Fruit fly (Drosophila melanogaster) whole organism, embryonic: Measurements from ENCODE around the gene CG2278.

Source experiments
- CG10366 ChIP-seq: fragments of 200-800 bp; sonication (Bioruptor generic); IDR thresholded peaks from 2 replicates; pipeline ENCODE4 v1.3.6; 2022; ENCODE audit warnings: missing biosample characterization, missing genetic modification characterization
- CG10565 ChIP-seq: fragments of 200-800 bp; sonication (Bioruptor generic); optimal IDR thresholded peaks from 3 replicates; lab custom pipeline; 2016; ENCODE audit warnings: missing biosample characterization, mild to moderate bottlenecking, missing genetic modification characterization
- CG12104 ChIP-seq: fragments of 200-800 bp; sonication (Bioruptor generic); optimal IDR thresholded peaks from 3 replicates; lab custom pipeline; 2016; ENCODE audit warnings: missing biosample characterization, missing genetic modification characterization
- CG13775 ChIP-seq: fragments of 200-800 bp; sonication (Bioruptor generic); optimal IDR thresholded peaks from 3 replicates; lab custom pipeline; 2017; ENCODE audit warnings: missing biosample characterization, mild to moderate bottlenecking, missing genetic modification characterization
- CG14441 ChIP-seq: fragments of 200-800 bp; sonication (Bioruptor generic); IDR thresholded peaks from 2 replicates; pipeline ENCODE4 v1.3.6; 2022; ENCODE audit warnings: missing biosample characterization, missing genetic modification characterization
- CG17802 ChIP-seq: fragments of 200-800 bp; sonication (Bioruptor generic); optimal IDR thresholded peaks from 2 replicates; lab custom pipeline; 2018; ENCODE audit warnings: missing biosample characterization, mild to moderate bottlenecking, missing genetic modification characterization, moderate library complexity
- CG17912 ChIP-seq: fragments of 200-800 bp; sonication (Bioruptor generic); optimal IDR thresholded peaks from 2 replicates; lab custom pipeline; 2018; ENCODE audit warnings: missing biosample characterization, mild to moderate bottlenecking, missing genetic modification characterization
- CG18619 ChIP-seq: fragments of 200-800 bp; sonication (Bioruptor generic); optimal IDR thresholded peaks from 3 replicates; lab custom pipeline; 2017; ENCODE audit warnings: missing biosample characterization, mild to moderate bottlenecking, missing genetic modification characterization
- CG31224 ChIP-seq: fragments of 200-800 bp; sonication (Bioruptor generic); IDR thresholded peaks from 2 replicates; pipeline ENCODE4 v1.3.6; 2022; ENCODE audit warnings: missing biosample characterization, missing genetic modification characterization
- CG34224 ChIP-seq: fragments of 200-800 bp; sonication (Bioruptor generic); IDR thresholded peaks from 3 replicates; pipeline ENCODE4 v1.3.6; 2022; ENCODE audit warnings: missing biosample characterization, missing genetic modification characterization; ENCODE audit not compliant: partially characterized antibody
- CG4328 ChIP-seq: fragments of 200-800 bp; sonication (Bioruptor generic); optimal IDR thresholded peaks from 3 replicates; lab custom pipeline; 2017; ENCODE audit warnings: missing biosample characterization, missing genetic modification reagents, missing genetic modification characterization
- CG4424 ChIP-seq: fragments of 200-800 bp; sonication (Bioruptor generic); optimal IDR thresholded peaks from 3 replicates; lab custom pipeline; 2016; ENCODE audit warnings: missing biosample characterization, missing genetic modification characterization
- CG6654 ChIP-seq: fragments of 200-800 bp; sonication (Bioruptor generic); optimal IDR thresholded peaks from 2 replicates; lab custom pipeline; 2017; ENCODE audit warnings: missing biosample characterization, mild to moderate bottlenecking, missing genetic modification characterization
- CG7372 ChIP-seq: fragments of 200-800 bp; sonication (Bioruptor generic); IDR thresholded peaks from 2 replicates; pipeline ENCODE4 v1.3.6; 2022; ENCODE audit warnings: missing biosample characterization, missing genetic modification characterization
- CG8924 ChIP-seq: fragments of 200-800 bp; optimal IDR thresholded peaks from 3 replicates; lab custom pipeline; 2019; ENCODE audit warnings: missing biosample characterization, mild to moderate bottlenecking, missing genetic modification characterization, moderate library complexity
- CG9727 ChIP-seq: fragments of 200-800 bp; sonication (Bioruptor generic); optimal IDR thresholded peaks from 3 replicates; lab custom pipeline; 2017; ENCODE audit warnings: missing biosample characterization, mild to moderate bottlenecking, missing genetic modification characterization
- Deaf1 ChIP-seq: fragments of 200-800 bp; optimal IDR thresholded peaks from 3 replicates; lab custom pipeline; 2019; ENCODE audit warnings: missing biosample characterization, mild to moderate bottlenecking, missing genetic modification characterization, moderate library complexity
- Dip2 ChIP-seq: fragments of 200-800 bp; sonication (Bioruptor generic); IDR thresholded peaks from 2 replicates; pipeline ENCODE4 v1.3.6; 2022; ENCODE audit warnings: missing biosample characterization, missing genetic modification characterization
- Dip3 ChIP-seq: fragments of 200-800 bp; sonication (Bioruptor generic); optimal IDR thresholded peaks from 3 replicates; lab custom pipeline; 2016; ENCODE audit warnings: missing biosample characterization, missing genetic modification characterization
- Fer3 ChIP-seq: fragments of 200-800 bp; sonication (Bioruptor generic); optimal IDR thresholded peaks from 2 replicates; lab custom pipeline; 2018; ENCODE audit warnings: missing biosample characterization, mild to moderate bottlenecking, missing genetic modification characterization, moderate library complexity
- Hmx ChIP-seq: fragments of 200-800 bp; sonication (Bioruptor generic); optimal IDR thresholded peaks from 2 replicates; lab custom pipeline; 2016; ENCODE audit warnings: missing biosample characterization, missing genetic modification characterization
- Hsf ChIP-seq: fragments of 200-800 bp; sonication (Bioruptor generic); optimal IDR thresholded peaks from 3 replicates; lab custom pipeline; 2016; ENCODE audit warnings: missing biosample characterization, missing genetic modification characterization
- Jarid2 ChIP-seq: fragments of 200-800 bp; sonication (Bioruptor generic); optimal IDR thresholded peaks from 3 replicates; lab custom pipeline; 2017; ENCODE audit warnings: mild to moderate bottlenecking, missing biosample characterization, missing genetic modification reagents, missing genetic modification characterization
- MBD-R2 ChIP-seq: fragments of 200-800 bp; sonication (Bioruptor generic); IDR thresholded peaks from 2 replicates; pipeline ENCODE4 v1.3.6; 2022; ENCODE audit warnings: missing biosample characterization, missing genetic modification characterization
- Mad ChIP-seq: fragments of 200-800 bp; sonication (Bioruptor generic); optimal IDR thresholded peaks from 2 replicates; lab custom pipeline; 2016; ENCODE audit warnings: missing biosample characterization, missing genetic modification characterization
- Meics ChIP-seq: fragments of 200-800 bp; sonication (Bioruptor generic); optimal IDR thresholded peaks from 2 replicates; lab custom pipeline; 2017; ENCODE audit warnings: missing biosample characterization, mild to moderate bottlenecking, missing genetic modification characterization
- NfI ChIP-seq: fragments of 200-800 bp; sonication (Bioruptor generic); optimal IDR thresholded peaks from 3 replicates; lab custom pipeline; 2018; ENCODE audit warnings: missing biosample characterization, mild to moderate bottlenecking, missing genetic modification characterization, moderate library complexity
- Ptx1 ChIP-seq: fragments of 200-800 bp; sonication (Bioruptor generic); IDR thresholded peaks from 2 replicates; pipeline ENCODE4 v1.3.6; 2022; ENCODE audit warnings: missing biosample characterization, missing genetic modification characterization
- Usf ChIP-seq: fragments of 200-800 bp; sonication (Bioruptor generic); optimal IDR thresholded peaks from 2 replicates; lab custom pipeline; 2017; ENCODE audit warnings: missing genotype, missing biosample characterization, missing genetic modification characterization
- aop ChIP-seq: fragments of 200-800 bp; sonication (Bioruptor generic); IDR thresholded peaks from 2 replicates; pipeline ENCODE4 v1.3.6; 2022; ENCODE audit warnings: missing biosample characterization, missing genetic modification characterization
- bab2 ChIP-seq: fragments of 200-800 bp; sonication (Bioruptor generic); optimal IDR thresholded peaks from 2 replicates; lab custom pipeline; 2016; ENCODE audit warnings: missing biosample characterization, missing genetic modification characterization
- crc ChIP-seq: fragments of 200-800 bp; sonication (Bioruptor generic); optimal IDR thresholded peaks from 2 replicates; lab custom pipeline; 2016; ENCODE audit warnings: missing biosample characterization, missing genetic modification characterization
- croc ChIP-seq: fragments of 200-800 bp; sonication (Bioruptor generic); conservative IDR thresholded peaks from 3 replicates; pipeline ENCODE4 v1.3.6; 2022; ENCODE audit warnings: missing biosample characterization, missing genetic modification characterization
- dm ChIP-seq: fragments of 200-800 bp; sonication (Bioruptor generic); optimal IDR thresholded peaks from 3 replicates; lab custom pipeline; 2016; ENCODE audit warnings: missing biosample characterization, missing genetic modification characterization
- ems ChIP-seq: fragments of 200-800 bp; sonication (Bioruptor generic); optimal IDR thresholded peaks from 3 replicates; lab custom pipeline; 2016; ENCODE audit warnings: missing biosample characterization, missing genetic modification characterization
- ewg ChIP-seq: fragments of 200-800 bp; sonication (Bioruptor generic); optimal IDR thresholded peaks from 3 replicates; lab custom pipeline; 2017; ENCODE audit warnings: mild to moderate bottlenecking, missing biosample characterization, missing genetic modification reagents, missing genetic modification characterization
- grau ChIP-seq: fragments of 200-800 bp; optimal IDR thresholded peaks from 3 replicates; lab custom pipeline; 2019; ENCODE audit warnings: missing biosample characterization, mild to moderate bottlenecking, missing genetic modification characterization, moderate library complexity
- hth ChIP-seq: fragments of >200 bp; optimal IDR thresholded peaks from 2 replicates; lab custom pipeline; 2017; ENCODE audit warnings: inconsistent platforms
- ind ChIP-seq: fragments of 200-800 bp; sonication (Bioruptor generic); optimal IDR thresholded peaks from 3 replicates; lab custom pipeline; 2016; ENCODE audit warnings: missing biosample characterization, missing genetic modification characterization
- insv ChIP-seq, 2 experiments: fragments of 200-800 bp; sonication (Bioruptor generic); optimal IDR thresholded peaks; 3 replicates each; lab custom pipeline; 2016 to 2018; ENCODE audit warnings: missing biosample characterization in 2 of 2, missing genetic modification characterization in 2 of 2
- kah ChIP-seq: fragments of 200-800 bp; sonication (Bioruptor generic); optimal IDR thresholded peaks from 2 replicates; lab custom pipeline; 2018; ENCODE audit warnings: missing biosample characterization, mild to moderate bottlenecking, missing genetic modification characterization
- lab ChIP-seq: fragments of 200-800 bp; sonication (Bioruptor generic); optimal IDR thresholded peaks from 3 replicates; lab custom pipeline; 2017; ENCODE audit warnings: missing biosample characterization, missing genetic modification characterization, mild to moderate bottlenecking, moderate library complexity, missing genetic modification reagents
- lilli ChIP-seq: fragments of 200-800 bp; sonication (Bioruptor generic); optimal IDR thresholded peaks from 3 replicates; lab custom pipeline; 2016; ENCODE audit warnings: missing biosample characterization, missing genetic modification characterization
- mirr ChIP-seq: fragments of 200-800 bp; sonication (Bioruptor generic); optimal IDR thresholded peaks from 3 replicates; lab custom pipeline; 2018; ENCODE audit warnings: missing biosample characterization, mild to moderate bottlenecking, missing genetic modification characterization
- nerfin-2 ChIP-seq: fragments of 200-800 bp; sonication (Bioruptor generic); IDR thresholded peaks from 2 replicates; pipeline ENCODE4 v1.3.6; 2022; ENCODE audit warnings: missing biosample characterization, missing genetic modification characterization; ENCODE audit not compliant: partially characterized antibody
- org-1 ChIP-seq: fragments of 200-800 bp; sonication (Bioruptor generic); optimal IDR thresholded peaks from 2 replicates; lab custom pipeline; 2017; ENCODE audit warnings: missing biosample characterization, missing genetic modification characterization
- peb ChIP-seq: fragments of 200-800 bp; sonication (Bioruptor generic); IDR thresholded peaks from 2 replicates; pipeline ENCODE4 v1.3.6; 2022; ENCODE audit warnings: missing biosample characterization, missing genetic modification characterization
- phol ChIP-seq: fragments of 200-800 bp; sonication (Bioruptor generic); optimal IDR thresholded peaks from 3 replicates; lab custom pipeline; 2018; ENCODE audit warnings: missing biosample characterization, mild to moderate bottlenecking, missing genetic modification characterization, moderate library complexity
- sisA ChIP-seq: fragments of 200-800 bp; sonication (Bioruptor generic); IDR thresholded peaks from 2 replicates; pipeline ENCODE4 v1.3.6; 2022; ENCODE audit warnings: missing biosample characterization, missing genetic modification characterization
- tna ChIP-seq: fragments of 200-800 bp; sonication (Bioruptor generic); IDR thresholded peaks from 2 replicates; pipeline ENCODE4 v1.3.6; 2022; ENCODE audit warnings: missing biosample characterization, missing genetic modification characterization; ENCODE audit not compliant: partially characterized antibody
- zen2 ChIP-seq: fragments of 200-800 bp; sonication (Bioruptor generic); IDR thresholded peaks from 3 replicates; pipeline ENCODE4 v1.3.6; 2022; ENCODE audit warnings: missing biosample characterization, missing genetic modification characterization; ENCODE audit not compliant: partially characterized antibody

The CG2278 gene

dm6 chrX:8157294-8157693, 12.8 kb downstream of the CG2278 start, which contains the start of the genes Traf6 and GIIIspla2 (continued):
- TF ChIP-seq Jarid2 (GFP tag; lab: Kevin White, UChicago) (peak; percentile 48), Hmx (GFP tag; lab: Kevin White, UChicago) (no peak), insv (GFP tag; optimal IDR thresholded peaks at IDR 0.05; lab: Kevin White, UChicago) (peak in 1 of 2 experiments; percentile 56), zen2 (GFP tag; lab: Robert Waterston, UW) (no peak), NfI (GFP tag; lab: Kevin White, UChicago) (peak; percentile 80), ems (GFP tag; lab: Kevin White, UChicago) (peak; percentile 63), CG14441 (peak; percentile 78), nerfin-2 (GFP tag; lab: Robert Waterston, UW) (no peak), CG9727 (GFP tag; lab: Kevin White, UChicago) (peak; percentile 62), bab2 (peak; percentile 74), tna (GFP tag; lab: Robert Waterston, UW) (no peak), CG31224 (peak; percentile 72), CG17802 (tag; lab: Kevin White, UChicago) (peak; percentile 90), mirr (GFP tag; lab: Kevin White, UChicago) (peak; percentile 66), MBD-R2 (GFP tag; lab: Robert Waterston, UW) (peak; percentile 95), Ptx1 (GFP tag; lab: Robert Waterston, UW) (peak; percentile 80), Dip3 (GFP tag; lab: Kevin White, UChicago) (peak; percentile 77), ewg (GFP tag; lab: Kevin White, UChicago) (peak; percentile 75), lilli (peak; percentile 76), CG6654 (peak; percentile 25), crc (GFP tag; lab: Kevin White, UChicago) (peak; percentile 23), phol (tag; lab: Kevin White, UChicago) (peak; percentile 85), CG18619 (GFP tag; lab: Kevin White, UChicago) (peak; percentile 71), CG10366 (GFP tag; lab: Robert Waterston, UW) (peak; percentile 76), Meics (peak; percentile 79), CG13775 (peak; percentile 78), CG8924 (tag; lab: Kevin White, UChicago) (peak; percentile 71), aop (no peak), Dip2 (GFP tag; lab: Robert Waterston, UW) (no peak), CG4328 (GFP tag; lab: Kevin White, UChicago) (peak; percentile 71), CG34224 (GFP tag; lab: Robert Waterston, UW) (no peak), kah (GFP tag; lab: Kevin White, UChicago) (no peak), Hsf (GFP tag; lab: Kevin White, UChicago) (peak; percentile 70), Deaf1 (tag; lab: Kevin White, UChicago) (peak; percentile 77), peb (GFP tag; lab: Robert Waterston, UW) (peak; percentile 45; the same call in 1 of the 2 replicates), Usf (GFP tag; lab: Kevin White, UChicago) (peak; percentile 55), lab (GFP tag; lab: Kevin White, UChicago) (no peak), Mad (GFP tag; lab: Kevin White, UChicago) (peak; percentile 70), org-1 (peak; percentile 62), CG12104 (peak; percentile 60), ind (GFP tag; lab: Kevin White, UChicago) (peak; percentile 68), sisA (GFP tag; lab: Robert Waterston, UW) (peak; percentile 76), Fer3 (tag; lab: Kevin White, UChicago) (peak; percentile 70), grau (tag; lab: Kevin White, UChicago) (peak; percentile 80), croc (GFP tag; lab: Robert Waterston, UW) (peak; percentile 46; the same call in 2 of the 3 replicates), hth (lab: Kevin White, UChicago) (no peak), CG7372 (peak; percentile 78), dm (GFP tag; lab: Kevin White, UChicago) (peak; percentile 77), CG17912 (GFP tag; lab: Kevin White, UChicago) (peak; percentile 16), CG4424 (GFP tag; lab: Kevin White, UChicago) (peak; percentile 65), CG10565 (GFP tag; lab: Kevin White, UChicago) (no peak)
